Worm (Caenorhabditis elegans) whole organism, L3 larva: Measurements from ENCODE around the gene C32D5.14.

ENCODE experiments used
- ama-1 ChIP-seq: fragments of 150-350 bp; optimal IDR thresholded peaks from 2 replicates; lab custom pipeline; 2018
- ceh-82 ChIP-seq: fragments of 150-350 bp; optimal IDR thresholded peaks from 2 replicates; lab custom pipeline; 2014; ENCODE audit warnings: missing biosample characterization, missing genetic modification characterization
- egl-27 ChIP-seq: sonication (generic microtip); optimal IDR thresholded peaks from 4 replicates; lab custom pipeline; 2017; ENCODE audit warnings: missing biosample characterization, missing genetic modification reagents, missing genetic modification characterization
- lin-15B ChIP-seq: fragments of 150-350 bp; optimal IDR thresholded peaks from 2 replicates; lab custom pipeline; 2014; ENCODE audit warnings: missing biosample characterization, missing genetic modification characterization
- nhr-11 ChIP-seq: fragments of 150-350 bp; optimal IDR thresholded peaks from 2 replicates; lab custom pipeline; 2014; ENCODE audit warnings: missing biosample characterization, missing genetic modification characterization
- nhr-25 ChIP-seq: sonication (generic microtip); optimal IDR thresholded peaks from 2 replicates; lab custom pipeline; 2017; ENCODE audit warnings: missing biosample characterization, missing genetic modification characterization
- nhr-76 ChIP-seq: fragments of 150-350 bp; sonication (generic microtip); optimal IDR thresholded peaks from 5 replicates; lab custom pipeline; 2014; ENCODE audit warnings: missing biosample characterization, missing genetic modification characterization
- unc-39 ChIP-seq: sonication (generic microtip); optimal IDR thresholded peaks from 4 replicates; lab custom pipeline; 2017; ENCODE audit warnings: missing biosample characterization, missing genetic modification characterization
- unc-62 ChIP-seq: fragments of 150-350 bp; sonication (generic microtip); optimal IDR thresholded peaks from 4 replicates; lab custom pipeline; 2014; ENCODE audit warnings: missing biosample characterization, missing genetic modification reagents, missing genetic modification characterization
- ztf-11 ChIP-seq: fragments of 150-350 bp; optimal IDR thresholded peaks from 2 replicates; lab custom pipeline; 2014; ENCODE audit warnings: missing biosample characterization, missing genetic modification characterization

DNA sequence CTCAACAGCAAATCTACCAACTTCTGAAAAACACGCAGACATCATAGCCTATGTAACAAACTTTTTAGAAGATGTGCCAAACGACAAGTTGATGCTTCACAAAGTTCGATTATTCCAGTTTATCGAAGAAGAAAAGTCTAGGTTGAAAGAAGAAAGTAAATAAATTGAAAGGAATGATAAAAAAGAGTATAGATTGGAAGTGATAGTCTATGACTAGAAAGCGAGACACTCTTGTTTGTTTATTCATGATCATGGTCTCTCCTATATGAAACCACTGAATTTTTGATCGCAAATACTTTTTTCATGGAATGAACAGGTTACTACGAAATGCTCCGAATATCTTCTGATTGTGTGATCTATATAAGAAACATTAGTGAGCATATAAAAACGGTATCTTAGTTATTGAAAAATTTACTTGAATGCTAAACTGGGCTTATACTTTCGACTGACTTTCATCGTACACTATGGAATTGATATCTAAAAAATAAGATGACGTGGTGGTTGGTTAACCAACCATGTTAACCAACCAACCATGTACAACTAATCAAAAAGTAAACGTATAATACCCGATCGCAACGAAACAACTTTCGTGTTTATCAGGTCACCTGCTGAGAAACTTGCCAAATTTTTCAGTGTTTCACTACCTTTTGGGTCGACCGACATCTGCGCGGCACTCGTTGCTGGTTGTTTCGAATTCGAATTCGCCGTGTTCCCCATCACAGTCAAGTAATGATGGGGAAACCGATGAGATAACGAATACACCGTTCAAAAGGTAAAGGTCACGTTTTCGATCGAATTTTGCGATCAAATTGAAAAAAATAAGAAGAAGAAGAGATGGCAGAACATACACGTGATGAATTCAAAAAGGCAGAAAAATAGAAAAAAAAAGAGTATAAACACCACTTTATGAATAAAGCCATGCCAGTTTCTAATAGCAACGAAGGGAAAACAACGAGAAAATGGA, 10.2 kb downstream of the C32D5.14 start, which contains the start of gene C32D5.8:
- no peak for TF ChIP-seq nhr-11 (tag; lab: Kevin White, UChicago)
- TF ChIP-seq unc-39: no peak
- no peak for TF ChIP-seq ceh-82 (tag; lab: Kevin White, UChicago)
- no peak for TF ChIP-seq unc-62 (GFP tag; lab: Kevin White, UChicago)
- TF ChIP-seq ama-1 (lab: Kevin White, UChicago): no peak
- no peak for TF ChIP-seq lin-15B (tag; lab: Kevin White, UChicago)
- TF ChIP-seq egl-27: no peak
- TF ChIP-seq nhr-25: peak; percentile 81
- TF ChIP-seq nhr-76: no peak
- no peak for TF ChIP-seq ztf-11 (tag; lab: Kevin White, UChicago)
